Fruit fly (Drosophila melanogaster) whole organism, adult: ENCODE results near the gene Tep4.

Experiments
- CG11617 ChIP-seq: fragments of 200-800 bp; sonication (Bioruptor generic); optimal IDR thresholded peaks from 2 replicates; lab custom pipeline; 2017; ENCODE audit warnings: mild to moderate bottlenecking, missing biosample characterization, missing genetic modification reagents, missing genetic modification characterization
- CG12768 ChIP-seq: fragments of 200-800 bp; sonication (Bioruptor generic); optimal IDR thresholded peaks from 2 replicates; lab custom pipeline; 2017; ENCODE audit warnings: missing biosample characterization, missing genetic modification characterization, mild to moderate bottlenecking, moderate library complexity, missing genetic modification reagents
- CG14711 ChIP-seq: fragments of 200-800 bp; sonication (Bioruptor generic); optimal IDR thresholded peaks from 2 replicates; lab custom pipeline; 2018; ENCODE audit warnings: missing biosample characterization, mild to moderate bottlenecking, missing genetic modification characterization, moderate library complexity
- CG1620 ChIP-seq: fragments of 200-800 bp; sonication (Bioruptor generic); optimal IDR thresholded peaks from 2 replicates; lab custom pipeline; 2016; ENCODE audit warnings: missing biosample characterization, missing genetic modification characterization
- CG33017 ChIP-seq: fragments of 200-800 bp; sonication (Bioruptor generic); optimal IDR thresholded peaks from 2 replicates; lab custom pipeline; 2018; ENCODE audit warnings: missing biosample characterization, mild to moderate bottlenecking, missing genetic modification characterization, moderate library complexity
- CG5204 ChIP-seq: fragments of 200-800 bp; sonication (Bioruptor generic); optimal IDR thresholded peaks from 2 replicates; lab custom pipeline; 2016; ENCODE audit warnings: missing biosample characterization, missing genetic modification characterization
- CG7045 ChIP-seq: fragments of 200-800 bp; sonication (Bioruptor generic); optimal IDR thresholded peaks from 2 replicates; lab custom pipeline; 2017; ENCODE audit warnings: missing biosample characterization, mild to moderate bottlenecking, missing genetic modification characterization
- CG7101 ChIP-seq: fragments of 200-800 bp; sonication (Bioruptor generic); optimal IDR thresholded peaks from 2 replicates; lab custom pipeline; 2018; ENCODE audit warnings: missing biosample characterization, mild to moderate bottlenecking, missing genetic modification characterization, moderate library complexity
- Clk ChIP-seq: fragments of 200-800 bp; sonication (Bioruptor generic); optimal IDR thresholded peaks from 2 replicates; lab custom pipeline; 2017; ENCODE audit warnings: missing biosample characterization, missing genetic modification characterization
- Crg-1 ChIP-seq: fragments of 200-800 bp; sonication (Bioruptor generic); optimal IDR thresholded peaks from 2 replicates; lab custom pipeline; 2016; ENCODE audit warnings: missing biosample characterization, missing genetic modification characterization
- Hr96 ChIP-seq: fragments of 200-800 bp; sonication (Bioruptor generic); optimal IDR thresholded peaks from 2 replicates; lab custom pipeline; 2016; ENCODE audit warnings: missing biosample characterization, missing genetic modification characterization
- Mnt ChIP-seq: fragments of 200-800 bp; sonication (Bioruptor generic); optimal IDR thresholded peaks from 2 replicates; lab custom pipeline; 2016; ENCODE audit warnings: missing biosample characterization, mild to moderate bottlenecking, missing genetic modification characterization
- bab1 ChIP-seq: fragments of 200-800 bp; sonication (Bioruptor generic); optimal IDR thresholded peaks from 3 replicates; lab custom pipeline; 2019; ENCODE audit warnings: missing biosample characterization, mild to moderate bottlenecking, missing genetic modification characterization, moderate library complexity
- cic ChIP-seq: fragments of 200-800 bp; sonication (Bioruptor generic); optimal IDR thresholded peaks from 2 replicates; lab custom pipeline; 2017; ENCODE audit warnings: missing biosample characterization, mild to moderate bottlenecking, missing genetic modification characterization, moderate library complexity
- cnc ChIP-seq, 2 experiments: fragments of >200 bp; optimal IDR thresholded peaks; 2 replicates each; lab custom pipeline; 2017
- kay ChIP-seq: fragments of 200-800 bp; sonication (Bioruptor generic); peaks from one replicate; lab custom pipeline; 2016; ENCODE audit warnings: missing biosample characterization, missing genetic modification characterization, borderline replicate concordance
- ovo ChIP-seq: fragments of 200-800 bp; sonication (Bioruptor generic); optimal IDR thresholded peaks from 2 replicates; lab custom pipeline; 2016; ENCODE audit warnings: missing biosample characterization, missing genetic modification characterization
- pad ChIP-seq: fragments of 200-800 bp; sonication (Bioruptor generic); optimal IDR thresholded peaks from 3 replicates; lab custom pipeline; 2017; ENCODE audit warnings: missing biosample characterization, missing genetic modification characterization, mild to moderate bottlenecking, moderate library complexity, missing genetic modification reagents
- tj ChIP-seq: fragments of 200-800 bp; sonication (Bioruptor generic); optimal IDR thresholded peaks from 3 replicates; lab custom pipeline; 2017; ENCODE audit warnings: missing biosample characterization, mild to moderate bottlenecking, missing genetic modification characterization, moderate library complexity
- toe ChIP-seq: fragments of 200-800 bp; sonication (Bioruptor generic); optimal IDR thresholded peaks from 2 replicates; lab custom pipeline; 2016; ENCODE audit warnings: missing biosample characterization, missing genetic modification characterization

Gene Tep4

DNA sequence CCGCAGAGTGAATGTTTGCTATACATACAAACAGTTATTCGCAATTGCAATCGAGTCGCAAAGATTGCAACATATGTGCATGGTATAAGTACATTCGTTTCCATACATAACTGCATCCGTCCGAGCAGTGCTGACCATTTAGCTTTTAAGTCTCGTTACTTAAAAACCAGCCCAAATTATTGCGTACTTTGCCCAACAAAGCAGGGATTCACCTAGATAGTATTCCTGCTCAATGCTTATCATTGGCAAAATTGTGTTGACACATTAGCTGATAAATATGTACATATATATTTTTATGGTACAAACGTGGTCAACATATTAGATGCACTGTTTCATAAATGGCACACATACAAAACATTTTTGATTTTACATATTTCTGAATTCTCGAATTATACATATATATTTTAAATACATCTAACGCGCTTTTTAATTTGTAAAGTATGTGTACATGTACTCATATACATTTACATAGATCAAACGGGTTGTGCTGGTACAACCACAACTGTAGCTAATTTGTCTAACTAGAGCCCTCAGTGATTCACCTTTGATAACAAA is 5.2 kb upstream of the Tep4 start:
- peak; percentile 21 for TF ChIP-seq CG33017 (tag; lab: Kevin White, UChicago)
- no peak for TF ChIP-seq ovo
- TF ChIP-seq kay, result peak; percentile 48

DNA sequence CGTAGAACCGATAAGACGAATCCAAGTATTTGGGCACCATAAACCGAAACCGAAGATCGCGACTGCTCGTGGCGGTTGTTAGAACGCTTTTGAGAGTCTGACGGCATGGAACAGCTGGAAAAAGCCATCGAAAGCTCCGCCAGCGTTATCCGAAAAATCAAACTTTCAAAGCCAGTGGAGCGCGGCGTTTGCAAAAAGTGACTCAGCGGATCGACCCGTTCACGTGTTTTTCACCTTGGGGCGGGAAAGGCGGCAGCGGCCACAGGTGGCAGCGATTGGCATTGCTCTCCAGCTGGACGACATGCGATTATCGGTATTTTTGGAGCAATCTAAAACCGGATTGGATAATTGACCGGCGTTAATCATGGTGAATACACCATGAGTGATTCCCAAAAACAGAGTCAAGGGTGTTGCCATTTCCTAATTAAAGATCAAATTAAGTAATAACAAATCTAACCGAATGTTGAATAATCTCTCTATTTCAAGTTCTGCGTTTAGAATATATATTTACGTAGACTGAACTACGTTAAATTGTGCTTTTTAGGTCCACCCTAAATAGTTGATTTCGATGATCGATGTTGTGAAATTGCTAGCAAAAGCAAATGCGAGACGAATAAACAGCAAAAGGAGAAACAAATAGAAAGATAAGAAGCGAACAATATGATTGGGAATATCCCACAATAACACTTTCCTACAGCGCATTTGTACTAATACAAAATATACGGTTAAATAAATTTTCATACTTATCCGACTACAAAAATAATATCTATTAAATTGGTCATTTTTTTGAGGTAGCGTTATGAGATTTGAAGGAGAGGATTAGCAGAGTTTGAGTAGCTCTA is 1.2 kb upstream of the Tep4 start, which contains the start of gene CG10337:
Gene CG10337, minus strand, starts transcription at position 91 of the 842 bp plus-strand sequence.
- TF ChIP-seq Hr96 (GFP tag; lab: Kevin White, UChicago), result peak; percentile 21
- TF ChIP-seq tj (GFP tag; lab: Kevin White, UChicago), result peak; percentile 72
- peak; percentile 67 for TF ChIP-seq CG14711 (tag; lab: Kevin White, UChicago)
- TF ChIP-seq Crg-1 (GFP tag; lab: Kevin White, UChicago), result no peak
- TF ChIP-seq CG5204, result peak; percentile 56
- peak; percentile 62 for TF ChIP-seq Mnt (GFP tag; lab: Kevin White, UChicago)
- TF ChIP-seq bab1, result peak; percentile 60
- TF ChIP-seq cic (GFP tag; lab: Kevin White, UChicago), result peak; percentile 74
- peak; percentile 80 for TF ChIP-seq CG7101 (tag; lab: Kevin White, UChicago)
- TF ChIP-seq ovo, result no peak
- TF ChIP-seq cnc (optimal IDR thresholded peaks at IDR 0.05; lab: Kevin White, UChicago), result peak; percentile 44 to 86
- peak; percentile 77 for TF ChIP-seq CG12768 (GFP tag; lab: Kevin White, UChicago)
- TF ChIP-seq CG7045, result peak; percentile 71
- TF ChIP-seq kay, result peak; percentile 70
- TF ChIP-seq CG11617 (GFP tag; lab: Kevin White, UChicago), result peak; percentile 85
- TF ChIP-seq toe (GFP tag; lab: Kevin White, UChicago), result no peak
- peak; percentile 73 for TF ChIP-seq CG33017 (tag; lab: Kevin White, UChicago)
- peak; percentile 34 for TF ChIP-seq pad
- no peak for TF ChIP-seq Clk (GFP tag; lab: Kevin White, UChicago)
- TF ChIP-seq CG1620 (GFP tag; lab: Kevin White, UChicago), result no peak

DNA sequence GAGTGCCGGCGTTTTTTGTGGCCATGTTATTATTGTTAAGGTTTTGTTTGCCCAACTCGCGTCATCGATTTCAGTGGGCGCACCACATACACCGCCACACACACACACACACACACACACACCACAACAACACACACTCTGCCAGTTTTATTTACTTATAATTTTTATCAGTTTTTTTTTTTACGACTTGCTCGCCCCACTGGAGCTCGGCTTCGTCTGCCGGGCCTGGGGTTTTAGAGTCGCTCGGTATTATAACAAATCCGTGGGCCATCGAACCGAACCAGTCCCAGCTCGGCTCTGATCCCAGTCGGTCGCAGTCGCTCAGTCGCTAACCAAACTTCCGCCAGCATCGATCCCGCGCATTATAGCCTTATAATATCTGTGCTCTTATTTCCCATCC is 1.1 kb downstream of the Tep4 start:
- TF ChIP-seq cic (GFP tag; lab: Kevin White, UChicago), result peak; percentile 52
- TF ChIP-seq CG5204, result no peak
- peak; percentile 5 for TF ChIP-seq Hr96 (GFP tag; lab: Kevin White, UChicago)
- TF ChIP-seq tj (GFP tag; lab: Kevin White, UChicago), result peak; percentile 12
- peak; percentile 23 for TF ChIP-seq bab1
- TF ChIP-seq CG1620 (GFP tag; lab: Kevin White, UChicago), result no peak
- peak; percentile 6 for TF ChIP-seq CG12768 (GFP tag; lab: Kevin White, UChicago)

DNA sequence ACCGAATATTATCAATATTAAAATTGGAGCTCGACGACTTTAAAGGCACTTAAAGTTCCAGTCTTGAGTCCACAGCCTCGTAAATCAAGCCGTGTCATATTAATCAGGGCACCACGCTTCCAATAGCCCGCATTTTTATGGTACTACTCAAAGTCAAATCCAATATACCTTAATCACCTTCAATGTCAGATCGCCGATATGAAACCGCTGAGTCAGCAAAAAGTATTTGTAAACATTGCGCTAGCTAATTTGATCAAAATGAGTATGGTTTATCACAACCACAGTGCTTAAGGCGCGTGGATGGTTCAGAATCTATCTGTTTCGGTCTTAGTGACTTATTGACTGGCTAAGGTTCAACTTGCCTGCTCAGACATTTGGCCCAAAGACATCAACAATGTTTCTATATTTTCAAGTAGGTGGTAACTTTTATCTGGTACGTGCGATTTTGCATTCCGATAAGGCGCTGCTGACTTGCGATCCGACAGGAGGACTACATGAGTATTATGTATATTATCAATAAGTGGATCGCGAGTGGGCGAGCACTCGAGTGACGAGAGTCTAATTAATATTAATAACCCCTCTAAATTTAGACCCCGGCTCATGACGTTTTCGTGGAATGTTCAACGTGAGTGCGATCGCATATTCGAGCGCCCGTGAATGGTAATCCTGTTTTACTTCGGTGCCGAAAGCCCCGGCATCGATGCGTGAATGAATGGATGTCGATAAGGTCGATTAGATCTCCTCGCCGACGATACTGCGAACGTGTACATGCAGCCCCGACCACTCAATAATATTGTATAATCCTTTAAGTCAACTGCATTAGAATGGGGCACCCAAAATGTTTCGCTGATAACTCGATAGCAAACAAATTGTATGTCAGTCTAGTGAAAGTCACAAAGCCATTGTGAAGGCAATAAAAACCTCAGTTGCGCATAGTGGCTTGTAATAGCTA is 15.0 kb downstream of the Tep4 start, which contains the start of gene CG13078:
Gene CG13078, plus strand, starts transcription at position 902 of the 952 bp plus-strand sequence.
- TF ChIP-seq CG14711 (tag; lab: Kevin White, UChicago) (no peak), toe (GFP tag; lab: Kevin White, UChicago) (no peak), bab1 (no peak), tj (GFP tag; lab: Kevin White, UChicago) (peak; percentile 35)

DNA sequence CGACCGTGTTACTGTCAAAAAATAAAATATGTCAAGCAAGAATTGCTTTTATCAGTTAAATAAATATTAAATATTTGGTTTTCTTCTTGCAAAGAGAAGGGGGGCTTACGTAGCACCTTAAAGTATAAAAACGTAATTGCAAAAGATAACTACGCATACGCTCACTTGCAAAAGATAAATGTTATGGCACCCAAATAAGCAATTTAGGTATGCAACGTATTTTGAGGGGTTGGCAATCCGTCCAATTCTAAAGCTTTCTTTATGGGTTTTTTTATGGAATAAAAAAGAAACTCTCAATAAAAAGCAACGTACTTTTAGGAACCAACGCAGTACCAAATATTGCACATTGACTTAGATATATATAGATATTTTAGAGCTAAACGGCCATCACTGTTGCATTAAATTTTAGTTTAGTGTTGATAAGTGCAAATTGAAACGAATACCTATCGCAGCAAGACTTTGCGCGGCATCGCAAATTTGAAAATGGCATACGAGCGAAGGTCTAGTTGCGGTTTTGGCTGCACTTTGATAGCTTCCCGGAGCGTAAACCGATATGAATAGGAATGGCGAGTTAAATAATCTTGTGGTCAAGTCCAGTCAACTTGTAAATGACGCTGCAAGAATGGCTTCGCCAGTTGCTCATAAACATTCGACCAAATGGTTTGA is 17.1 kb downstream of the Tep4 start, which contains the start of gene CG13077:
Gene CG13077, plus strand, starts transcription at position 631 of the 666 bp plus-strand sequence.
- no peak for TF ChIP-seq CG14711 (tag; lab: Kevin White, UChicago)
- peak; percentile 22 for TF ChIP-seq bab1
- TF ChIP-seq Mnt (GFP tag; lab: Kevin White, UChicago), result no peak

DNA sequence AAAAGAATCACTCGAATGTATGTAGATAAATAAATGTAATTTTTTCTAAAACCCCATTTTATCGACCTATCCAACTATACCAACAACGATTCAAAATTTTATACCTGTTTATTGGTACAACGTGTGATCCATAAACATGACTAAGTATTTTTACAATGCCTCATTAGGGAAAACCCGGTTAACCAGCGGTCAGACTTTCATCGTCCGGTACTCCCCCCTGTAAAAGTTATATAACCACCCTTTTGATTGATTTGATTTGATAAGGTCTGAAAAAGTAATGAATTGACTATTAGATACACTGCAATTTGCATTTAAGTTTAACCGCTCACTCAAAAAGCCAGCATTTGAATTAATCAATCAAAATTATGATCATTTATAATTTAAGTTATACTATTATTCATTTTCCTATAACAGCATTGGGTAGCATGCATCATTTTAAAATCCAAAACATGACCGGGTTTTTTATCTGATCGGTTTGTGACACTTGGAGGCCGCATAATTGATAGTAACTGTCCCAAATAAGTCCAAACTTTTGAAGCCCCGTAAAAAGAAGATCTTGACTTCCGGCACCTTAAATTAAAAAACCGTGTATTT is 19.1 kb downstream of the Tep4 start:
- peak; percentile 45 for TF ChIP-seq kay
- no peak for TF ChIP-seq ovo
- no peak for TF ChIP-seq CG33017 (tag; lab: Kevin White, UChicago)
- no peak for TF ChIP-seq tj (GFP tag; lab: Kevin White, UChicago)
- TF ChIP-seq cnc (optimal IDR thresholded peaks at IDR 0.05; lab: Kevin White, UChicago), result no peak
